Fruit fly (Drosophila melanogaster) whole organism, embryonic: ENCODE measurements around the gene GCC88.
A peak's percentile ranks its signal among the peaks of the same experiment; 100 is the strongest.

Source experiments
- CG10654 ChIP-seq: fragments of 200-800 bp; sonication (Bioruptor generic); optimal IDR thresholded peaks from 2 replicates; lab custom pipeline; 2016; ENCODE audit warnings: missing biosample characterization, missing genetic modification characterization
- CG11398 ChIP-seq: fragments of 200-800 bp; sonication (Bioruptor generic); optimal IDR thresholded peaks from 2 replicates; lab custom pipeline; 2016; ENCODE audit warnings: missing biosample characterization, missing genetic modification characterization
- CG13894 ChIP-seq: fragments of 200-800 bp; sonication (Bioruptor generic); optimal IDR thresholded peaks from 3 replicates; lab custom pipeline; 2018; ENCODE audit warnings: missing biosample characterization, mild to moderate bottlenecking, missing genetic modification characterization, moderate library complexity
- CG1529 ChIP-seq: fragments of 200-800 bp; sonication (Bioruptor generic); optimal IDR thresholded peaks from 3 replicates; lab custom pipeline; 2018; ENCODE audit warnings: missing biosample characterization, missing genetic modification characterization
- CG15514 ChIP-seq: fragments of 200-800 bp; sonication (Bioruptor generic); optimal IDR thresholded peaks from 3 replicates; lab custom pipeline; 2017; ENCODE audit warnings: missing biosample characterization, missing genetic modification characterization, mild to moderate bottlenecking, moderate library complexity, missing genetic modification reagents
- CG17186 ChIP-seq: fragments of 200-800 bp; sonication (Bioruptor generic); optimal IDR thresholded peaks from 3 replicates; lab custom pipeline; 2017; ENCODE audit warnings: missing biosample characterization, missing genetic modification reagents, missing genetic modification characterization
- CG17361 ChIP-seq: fragments of 200-800 bp; sonication (Bioruptor generic); IDR thresholded peaks from 3 replicates; pipeline ENCODE4 v1.3.6; 2022; ENCODE audit warnings: missing biosample characterization, missing genetic modification characterization
- CG2712 ChIP-seq: fragments of 200-800 bp; optimal IDR thresholded peaks from 3 replicates; lab custom pipeline; 2019; ENCODE audit warnings: missing biosample characterization, mild to moderate bottlenecking, missing genetic modification characterization, moderate library complexity
- CG32532 ChIP-seq: fragments of 200-800 bp; sonication (Bioruptor generic); IDR thresholded peaks from 2 replicates; pipeline ENCODE4 v1.3.6; 2022; ENCODE audit warnings: missing biosample characterization, missing genetic modification characterization
- CG3281 ChIP-seq: fragments of 200-800 bp; sonication (Bioruptor generic); optimal IDR thresholded peaks from 3 replicates; lab custom pipeline; 2017; ENCODE audit warnings: missing biosample characterization, mild to moderate bottlenecking, missing genetic modification characterization
- CG3995 ChIP-seq: fragments of 200-800 bp; sonication (Bioruptor generic); optimal IDR thresholded peaks from 3 replicates; lab custom pipeline; 2016; ENCODE audit warnings: missing biosample characterization, missing genetic modification characterization
- CG43689 ChIP-seq: fragments of 200-800 bp; sonication (Bioruptor generic); IDR thresholded peaks from 2 replicates; pipeline ENCODE4 v1.3.6; 2022; ENCODE audit warnings: missing biosample characterization, missing genetic modification characterization
- CG5180 ChIP-seq: fragments of 200-800 bp; sonication (Bioruptor generic); optimal IDR thresholded peaks from 3 replicates; lab custom pipeline; 2017; ENCODE audit warnings: missing biosample characterization, missing genetic modification characterization, mild to moderate bottlenecking, moderate library complexity, missing genetic modification reagents
- CG7271 ChIP-seq: fragments of 200-800 bp; sonication (Bioruptor generic); optimal IDR thresholded peaks from 2 replicates; lab custom pipeline; 2018; ENCODE audit warnings: missing biosample characterization, mild to moderate bottlenecking, missing genetic modification characterization, moderate library complexity
- D19A ChIP-seq: fragments of 200-800 bp; optimal IDR thresholded peaks from 3 replicates; lab custom pipeline; 2019; ENCODE audit warnings: missing biosample characterization, mild to moderate bottlenecking, missing genetic modification characterization, moderate library complexity
- Dip3 ChIP-seq: fragments of 200-800 bp; sonication (Bioruptor generic); optimal IDR thresholded peaks from 3 replicates; lab custom pipeline; 2016; ENCODE audit warnings: missing biosample characterization, missing genetic modification characterization
- Fer3 ChIP-seq: fragments of 200-800 bp; sonication (Bioruptor generic); optimal IDR thresholded peaks from 2 replicates; lab custom pipeline; 2018; ENCODE audit warnings: missing biosample characterization, mild to moderate bottlenecking, missing genetic modification characterization, moderate library complexity
- HmgD ChIP-seq: fragments of 200-800 bp; sonication (Bioruptor generic); optimal IDR thresholded peaks from 3 replicates; lab custom pipeline; 2016; ENCODE audit warnings: missing biosample characterization, missing genetic modification characterization
- Mes4 ChIP-seq: fragments of 200-800 bp; sonication (Bioruptor generic); optimal IDR thresholded peaks from 2 replicates; lab custom pipeline; 2016; ENCODE audit warnings: missing biosample characterization, missing genetic modification characterization
- Stat92E ChIP-seq, 3 experiments: fragments of >200 bp in 2 of 3; fragments of 200-800 bp in 1 of 3; sonication (Bioruptor generic) in 1 of 3; optimal IDR thresholded peaks; 2 replicates each; lab custom pipeline; 2017 to 2019; ENCODE audit warnings: missing biosample characterization in 3 of 3, missing genetic modification characterization in 3 of 3, mild to moderate bottlenecking in 1 of 3, moderate library complexity in 1 of 3
- bab2 ChIP-seq: fragments of 200-800 bp; sonication (Bioruptor generic); optimal IDR thresholded peaks from 2 replicates; lab custom pipeline; 2016; ENCODE audit warnings: missing biosample characterization, missing genetic modification characterization
- br ChIP-seq: fragments of >200 bp; optimal IDR thresholded peaks from 2 replicates; lab custom pipeline; 2017
- bsh ChIP-seq, 2 experiments: fragments of 200-800 bp; sonication (Bioruptor generic); optimal IDR thresholded peaks; 2 replicates each; lab custom pipeline; 2017 to 2018; ENCODE audit warnings: mild to moderate bottlenecking in 2 of 2, missing biosample characterization in 2 of 2, missing genetic modification characterization in 2 of 2, moderate library complexity in 1 of 2
- chm ChIP-seq: fragments of 200-800 bp; sonication (Bioruptor generic); IDR thresholded peaks from 2 replicates; pipeline ENCODE4 v1.3.6; 2022; ENCODE audit warnings: missing biosample characterization, missing genetic modification characterization
- hbn ChIP-seq: fragments of 200-800 bp; sonication (Bioruptor generic); IDR thresholded peaks from 2 replicates; pipeline ENCODE4 v1.3.6; 2022; ENCODE audit warnings: missing biosample characterization, missing genetic modification characterization; ENCODE audit not compliant: partially characterized antibody
- hkb ChIP-seq, 2 experiments: fragments of 200-800 bp in 1 of 2; fragments of >200 bp in 1 of 2; sonication (Bioruptor generic) in 1 of 2; IDR thresholded peaks in 1 of 2; optimal IDR thresholded peaks in 1 of 2; 2 replicates each; pipeline versions ENCODE4 v1.3.6 to Lab custom; 2017 to 2022; ENCODE audit warnings: missing biosample characterization in 1 of 2, missing genetic modification characterization in 1 of 2
- jumu ChIP-seq: fragments of 200-800 bp; sonication (Bioruptor generic); optimal IDR thresholded peaks from 3 replicates; lab custom pipeline; 2016; ENCODE audit warnings: missing biosample characterization, missing genetic modification characterization
- knrl ChIP-seq: fragments of 200-800 bp; sonication (Bioruptor generic); IDR thresholded peaks from 3 replicates; pipeline ENCODE4 v1.3.6; 2022; ENCODE audit warnings: missing biosample characterization, missing genetic modification characterization; ENCODE audit not compliant: partially characterized antibody
- lilli ChIP-seq: fragments of 200-800 bp; sonication (Bioruptor generic); optimal IDR thresholded peaks from 3 replicates; lab custom pipeline; 2016; ENCODE audit warnings: missing biosample characterization, missing genetic modification characterization
- nom ChIP-seq: fragments of 200-800 bp; sonication (Bioruptor generic); optimal IDR thresholded peaks from 2 replicates; lab custom pipeline; 2017; ENCODE audit warnings: missing biosample characterization, missing genetic modification characterization, mild to moderate bottlenecking, moderate library complexity, missing genetic modification reagents
- oc ChIP-seq: fragments of 200-800 bp; sonication (Bioruptor generic); optimal IDR thresholded peaks from 2 replicates; lab custom pipeline; 2018; ENCODE audit warnings: missing biosample characterization, mild to moderate bottlenecking, missing genetic modification characterization, moderate library complexity
- onecut ChIP-seq: fragments of 200-800 bp; sonication (Bioruptor generic); IDR thresholded peaks from 2 replicates; pipeline ENCODE4 v1.3.6; 2022; ENCODE audit warnings: missing biosample characterization, missing genetic modification characterization
- pan ChIP-seq, 4 experiments: fragments of >200 bp in 3 of 4; fragments of 200-800 bp in 1 of 4; sonication (Bioruptor generic) in 1 of 4; optimal IDR thresholded peaks in 3 of 4; IDR thresholded peaks in 1 of 4; 2 replicates each; pipeline versions ENCODE4 v1.3.6 to Lab custom; 2017 to 2022; ENCODE audit warnings: missing biosample characterization in 2 of 4, missing genetic modification characterization in 2 of 4, mixed read lengths in 1 of 4
- prd ChIP-seq, 3 experiments: fragments of >200 bp in 2 of 3; fragments of 200-800 bp in 1 of 3; sonication (Bioruptor generic) in 1 of 3; optimal IDR thresholded peaks in 2 of 3; IDR thresholded peaks in 1 of 3; 2 replicates in 2 of 3; 3 replicates in 1 of 3; pipeline versions ENCODE4 v1.3.6 to Lab custom; 2017 to 2022; ENCODE audit warnings: missing biosample characterization in 1 of 3, missing genetic modification characterization in 1 of 3
- psq ChIP-seq: fragments of 200-800 bp; sonication (Bioruptor generic); optimal IDR thresholded peaks from 2 replicates; lab custom pipeline; 2017; ENCODE audit warnings: missing biosample characterization, missing genetic modification characterization
- sens-2 ChIP-seq: fragments of 200-800 bp; sonication (Bioruptor generic); IDR thresholded peaks from 2 replicates; pipeline ENCODE4 v1.3.6; 2022; ENCODE audit warnings: missing biosample characterization, missing genetic modification characterization
- sima ChIP-seq: fragments of 200-800 bp; sonication (Bioruptor generic); optimal IDR thresholded peaks from 2 replicates; lab custom pipeline; 2016; ENCODE audit warnings: missing biosample characterization, missing genetic modification characterization
- sna ChIP-seq: fragments of 200-800 bp; sonication (Bioruptor generic); IDR thresholded peaks from 2 replicates; pipeline ENCODE4 v1.3.6; 2022; ENCODE audit warnings: missing biosample characterization, missing genetic modification characterization; ENCODE audit not compliant: partially characterized antibody
- sr ChIP-seq: fragments of 200-800 bp; sonication (Bioruptor generic); IDR thresholded peaks from 3 replicates; pipeline ENCODE4 v1.3.6; 2022; ENCODE audit warnings: missing biosample characterization, missing genetic modification characterization

The GCC88 gene

DNA sequence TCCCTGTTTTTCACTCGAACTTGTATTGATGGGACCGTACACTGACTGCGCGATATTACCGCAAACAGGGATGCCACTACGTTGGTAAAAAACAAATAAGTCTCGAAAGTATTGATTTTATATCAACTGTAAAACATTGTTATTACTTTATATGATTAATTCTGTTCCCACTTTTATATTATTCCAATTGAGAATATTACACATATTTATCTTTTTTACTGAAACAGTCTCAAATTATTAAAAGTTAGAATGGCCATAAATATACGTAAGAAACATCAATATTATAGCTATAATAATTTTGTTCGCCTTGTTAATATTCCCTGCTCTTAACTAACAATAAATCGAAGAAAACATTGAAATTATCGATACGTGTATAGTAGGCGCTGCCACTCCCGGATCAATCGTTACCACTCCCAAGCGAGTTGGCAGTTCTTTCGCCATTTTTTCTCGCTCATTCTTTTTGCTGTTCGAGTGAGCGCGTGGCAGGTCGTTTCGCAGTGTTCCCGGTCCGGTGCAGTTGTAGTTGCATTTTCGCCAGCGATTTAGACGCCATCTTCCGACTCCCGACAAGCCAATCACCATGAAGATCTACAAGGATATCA is 20.5 kb downstream of the GCC88 start, which contains the start of the genes SdhC and Tctp (continued):
- 0 out of 2 replicates have a peak, but pooled peaks have one; percentile 4 for TF ChIP-seq sna
- peak; percentile 44 for TF ChIP-seq lilli
- peak; percentile 73 for TF ChIP-seq nom
- peak; percentile 26 for TF ChIP-seq CG7271 (tag; lab: Kevin White, UChicago)
- TF ChIP-seq sr = no peak
- 0 out of 2 replicates have a peak, but pooled peaks have one; percentile 49 for TF ChIP-seq chm (GFP tag; lab: Robert Waterston, UW)
- TF ChIP-seq CG5180 = peak; percentile 2
- TF ChIP-seq hkb (optimal IDR thresholded peaks at IDR 0.05; lab: Kevin White, UChicago) = peak; percentile 44
- 0 out of 2 replicates have a peak, but pooled peaks have one; percentile 7 for TF ChIP-seq hkb (GFP tag; IDR thresholded peaks at IDR 0.05; lab: Robert Waterston, UW)
- no peak for TF ChIP-seq sima
- TF ChIP-seq onecut (GFP tag; lab: Robert Waterston, UW) = peak; percentile 70
- TF ChIP-seq CG3281 (GFP tag; lab: Kevin White, UChicago) = peak; percentile 5
- TF ChIP-seq CG17361 (GFP tag; lab: Robert Waterston, UW) = peak; percentile 79
- peak; percentile 45 for TF ChIP-seq CG3995 (GFP tag; lab: Kevin White, UChicago)
- TF ChIP-seq bsh (GFP tag; optimal IDR thresholded peaks at IDR 0.05; lab: Kevin White, UChicago) = peak in 1 of 2 experiments; percentile 20
- no peak for TF ChIP-seq oc (tag; lab: Kevin White, UChicago)
- TF ChIP-seq D19A (tag; lab: Kevin White, UChicago) = peak; percentile 6
- TF ChIP-seq Dip3 = peak; percentile 7
- no peak for TF ChIP-seq Mes4
- TF ChIP-seq pan (optimal IDR thresholded peaks at IDR 0.05; lab: Kevin White, UChicago) = no peak
- peak in 1 of 2 experiments; percentile 29 for TF ChIP-seq pan (GFP tag; optimal IDR thresholded peaks at IDR 0.05 in 1 of 2, IDR thresholded peaks at IDR 0.05 in 1 of 2)
- TF ChIP-seq knrl (GFP tag; lab: Robert Waterston, UW) = peak; percentile 48; the same call in 2 of the 3 replicates
- no peak for TF ChIP-seq CG43689
- peak; percentile 15 for TF ChIP-seq CG10654 (GFP tag; lab: Kevin White, UChicago)
- peak; percentile 6 for TF ChIP-seq CG1529 (GFP tag; lab: Kevin White, UChicago)
- peak; percentile 60 for TF ChIP-seq CG15514 (GFP tag; lab: Kevin White, UChicago)
- TF ChIP-seq bab2 (GFP tag; lab: Kevin White, UChicago) = peak; percentile 18
- peak; percentile 34 for TF ChIP-seq HmgD
- peak; percentile 40 for TF ChIP-seq Fer3
- no peak for TF ChIP-seq sens-2 (GFP tag; lab: Robert Waterston, UW)
- peak; percentile 72 for TF ChIP-seq CG13894 (tag; lab: Kevin White, UChicago)
- TF ChIP-seq CG17186 = peak; percentile 40
- TF ChIP-seq CG2712 (tag; lab: Kevin White, UChicago) = peak; percentile 62
- TF ChIP-seq prd (optimal IDR thresholded peaks at IDR 0.05; lab: Kevin White, UChicago) = no peak
- no peak for TF ChIP-seq prd (GFP tag; IDR thresholded peaks at IDR 0.05; lab: Robert Waterston, UW)
- TF ChIP-seq CG11398 (GFP tag; lab: Kevin White, UChicago) = no peak
- TF ChIP-seq Stat92E (GFP tag; optimal IDR thresholded peaks at IDR 0.05; lab: Kevin White, UChicago) = no peak
- peak; percentile 42; the same call in 1 of the 2 replicates for TF ChIP-seq hbn
- no peak for TF ChIP-seq br (lab: Kevin White, UChicago)
- peak; percentile 25 for TF ChIP-seq jumu (GFP tag; lab: Kevin White, UChicago)
- TF ChIP-seq psq (GFP tag; lab: Kevin White, UChicago) = no peak
- peak; percentile 57 for TF ChIP-seq CG32532 (GFP tag; lab: Robert Waterston, UW)
- TF ChIP-seq, all 482 proteins: peak for 221
